Worm (Caenorhabditis elegans) whole organism, young adult: ENCODE results near the gene T01B7.5.

Source experiments
- F33H1.4 ChIP-seq: fragments of 200-800 bp; sonication (Bioruptor generic); IDR thresholded peaks from 2 replicates; pipeline ENCODE4 v1.3.6; 2022; ENCODE audit warnings: missing genetic modification reagents, missing genetic modification characterization, missing compliant biosample characterization
- K11D2.4 ChIP-seq: fragments of 200-800 bp; sonication (Bioruptor generic); IDR thresholded peaks from 2 replicates; pipeline ENCODE4 v1.3.6; 2022; ENCODE audit warnings: missing genetic modification reagents, missing genetic modification characterization, missing compliant biosample characterization
- Y67H2A.10 ChIP-seq: fragments of 200-800 bp; sonication (Bioruptor generic); conservative IDR thresholded peaks from 2 replicates; pipeline ENCODE4 v1.3.6; 2022; ENCODE audit warnings: missing genetic modification reagents, missing genetic modification characterization, missing compliant biosample characterization
- akir-1 ChIP-seq: fragments of 200-800 bp; sonication (Bioruptor generic); optimal IDR thresholded peaks from 2 replicates; lab custom pipeline; 2018; ENCODE audit warnings: mild to moderate bottlenecking, missing genetic modification characterization, moderate library complexity, missing compliant biosample characterization
- athp-1 ChIP-seq: sonication (generic microtip); optimal IDR thresholded peaks from 2 replicates; lab custom pipeline; 2017; ENCODE audit warnings: mild to moderate bottlenecking, missing genetic modification characterization, missing compliant biosample characterization
- ets-4 ChIP-seq: fragments of 200-800 bp; sonication (Bioruptor generic); optimal IDR thresholded peaks from 2 replicates; lab custom pipeline; 2018; ENCODE audit warnings: mild to moderate bottlenecking, missing genetic modification characterization, missing compliant biosample characterization
- lag-1 ChIP-seq: fragments of 200-800 bp; sonication (Bioruptor generic); IDR thresholded peaks from 2 replicates; pipeline ENCODE4 v1.3.6; 2022; ENCODE audit warnings: missing genetic modification reagents, missing genetic modification characterization, missing compliant biosample characterization
- mcd-1 ChIP-seq: fragments of 200-800 bp; sonication (Bioruptor generic); IDR thresholded peaks from 2 replicates; pipeline ENCODE4 v1.3.6; 2022; ENCODE audit warnings: missing genetic modification reagents, missing genetic modification characterization, missing compliant biosample characterization
- nhr-179 ChIP-seq: sonication (generic microtip); optimal IDR thresholded peaks from 2 replicates; lab custom pipeline; 2016; ENCODE audit warnings: mild to moderate bottlenecking, missing genetic modification characterization, missing compliant biosample characterization
- snpc-1.3 ChIP-seq: sonication (generic microtip); optimal IDR thresholded peaks from 2 replicates; lab custom pipeline; 2017; ENCODE audit warnings: missing genetic modification characterization, mild to moderate bottlenecking, missing compliant biosample characterization, antibody characterized with exemption, moderate library complexity, missing genotype, missing genetic modification reagents; ENCODE audit not compliant: insufficient read depth
- snpc-4 ChIP-seq, 5 experiments: fragments of 150-350 bp in 1 of 5; sonication (generic microtip) in 4 of 5; optimal IDR thresholded peaks; 2 replicates each; lab custom pipeline; 2014 to 2018; ENCODE audit warnings: missing genetic modification characterization in 5 of 5, missing biosample characterization in 3 of 5, antibody characterized with exemption in 2 of 5, mild to moderate bottlenecking in 2 of 5, missing compliant biosample characterization in 2 of 5, missing genotype in 2 of 5, moderate library complexity in 2 of 5, missing genetic modification reagents in 1 of 5
- xnd-1 ChIP-seq: sonication (generic microtip); optimal IDR thresholded peaks from 2 replicates; lab custom pipeline; 2016; ENCODE audit warnings: missing genotype, missing genetic modification reagents, missing genetic modification characterization, missing compliant biosample characterization

ce11 chrII:8766897-8767296, 50.3 kb downstream of the T01B7.5 start, which contains the start of gene pah-1:
- TF ChIP-seq snpc-1.3 (tag; lab: Kevin White, UChicago) (no peak), nhr-179 (no peak), athp-1 (tag; lab: Kevin White, UChicago) (no peak), Y67H2A.10 (GFP tag; lab: Robert Waterston, UW) (no peak), akir-1 (GFP tag; lab: Kevin White, UChicago) (no peak), ets-4 (GFP tag; lab: Kevin White, UChicago) (no peak), snpc-4 (GFP tag; optimal IDR thresholded peaks at IDR 0.05; lab: Kevin White, UChicago) (no peak), snpc-4 (tag; optimal IDR thresholded peaks at IDR 0.05; lab: Kevin White, UChicago) (no peak), lag-1 (no peak), K11D2.4 (GFP tag; lab: Robert Waterston, UW) (no peak), xnd-1 (tag; lab: Kevin White, UChicago) (no peak), mcd-1 (GFP tag; lab: Robert Waterston, UW) (no peak), F33H1.4 (GFP tag; lab: Robert Waterston, UW) (no peak)
